Fruit fly (Drosophila melanogaster) whole organism, embryonic: ENCODE measurements around the gene CG43814.

Experiments used
- Atf-2 ChIP-seq: fragments of 200-800 bp; sonication (Bioruptor generic); optimal IDR thresholded peaks from 2 replicates; lab custom pipeline; 2016; ENCODE audit warnings: missing biosample characterization, missing genetic modification characterization
- Blimp-1 ChIP-seq: fragments of 200-800 bp; sonication (Bioruptor generic); optimal IDR thresholded peaks from 3 replicates; lab custom pipeline; 2018; ENCODE audit warnings: missing biosample characterization, missing genetic modification characterization, mild to moderate bottlenecking, moderate library complexity, missing genetic modification reagents
- BtbVII ChIP-seq: fragments of 200-800 bp; sonication (Bioruptor generic); optimal IDR thresholded peaks from 3 replicates; lab custom pipeline; 2017; ENCODE audit warnings: missing biosample characterization, mild to moderate bottlenecking, missing genetic modification characterization
- CG12104 ChIP-seq: fragments of 200-800 bp; sonication (Bioruptor generic); optimal IDR thresholded peaks from 3 replicates; lab custom pipeline; 2016; ENCODE audit warnings: missing biosample characterization, missing genetic modification characterization
- CG1233 ChIP-seq: fragments of 200-800 bp; sonication (Bioruptor generic); optimal IDR thresholded peaks from 4 replicates; lab custom pipeline; 2018; ENCODE audit warnings: missing biosample characterization, mild to moderate bottlenecking, missing genetic modification characterization
- CG12659 ChIP-seq: fragments of 200-800 bp; sonication (Bioruptor generic); optimal IDR thresholded peaks from 3 replicates; lab custom pipeline; 2017; ENCODE audit warnings: mild to moderate bottlenecking, missing biosample characterization, missing genetic modification reagents, missing genetic modification characterization
- CG12769 ChIP-seq: fragments of 200-800 bp; sonication (Bioruptor generic); optimal IDR thresholded peaks from 2 replicates; lab custom pipeline; 2019; ENCODE audit warnings: missing biosample characterization, mild to moderate bottlenecking, missing genetic modification characterization, moderate library complexity
- CG13296 ChIP-seq: fragments of 200-800 bp; sonication (Bioruptor generic); optimal IDR thresholded peaks from 3 replicates; lab custom pipeline; 2018; ENCODE audit warnings: missing biosample characterization, mild to moderate bottlenecking, missing genetic modification characterization
- CG15601 ChIP-seq: fragments of 200-800 bp; sonication (Bioruptor generic); optimal IDR thresholded peaks from 3 replicates; lab custom pipeline; 2019; ENCODE audit warnings: missing biosample characterization, mild to moderate bottlenecking, missing genetic modification characterization, moderate library complexity
- CG17359 ChIP-seq: fragments of 200-800 bp; sonication (Bioruptor generic); optimal IDR thresholded peaks from 3 replicates; lab custom pipeline; 2018; ENCODE audit warnings: missing biosample characterization, mild to moderate bottlenecking, missing genetic modification characterization, moderate library complexity
- CG18599 ChIP-seq: fragments of 200-800 bp; sonication (Bioruptor generic); optimal IDR thresholded peaks from 3 replicates; lab custom pipeline; 2017; ENCODE audit warnings: missing biosample characterization, missing genetic modification characterization, mild to moderate bottlenecking, moderate library complexity, missing genetic modification reagents
- CG2199 ChIP-seq: fragments of 200-800 bp; sonication (Bioruptor generic); IDR thresholded peaks from 3 replicates; pipeline ENCODE4 v1.3.6; 2022; ENCODE audit warnings: missing biosample characterization, missing genetic modification characterization
- CG34376 ChIP-seq: fragments of 200-800 bp; sonication (Bioruptor generic); optimal IDR thresholded peaks from 2 replicates; lab custom pipeline; 2018; ENCODE audit warnings: missing biosample characterization, mild to moderate bottlenecking, missing genetic modification characterization
- CG6813 ChIP-seq: fragments of 200-800 bp; sonication (Bioruptor generic); optimal IDR thresholded peaks from 2 replicates; lab custom pipeline; 2017; ENCODE audit warnings: missing biosample characterization, missing genetic modification characterization, mild to moderate bottlenecking, moderate library complexity, missing genetic modification reagents
- CG7372 ChIP-seq: fragments of 200-800 bp; sonication (Bioruptor generic); IDR thresholded peaks from 2 replicates; pipeline ENCODE4 v1.3.6; 2022; ENCODE audit warnings: missing biosample characterization, missing genetic modification characterization
- Deaf1 ChIP-seq: fragments of 200-800 bp; optimal IDR thresholded peaks from 3 replicates; lab custom pipeline; 2019; ENCODE audit warnings: missing biosample characterization, mild to moderate bottlenecking, missing genetic modification characterization, moderate library complexity
- GATAe ChIP-seq: fragments of 200-800 bp; sonication (Bioruptor generic); conservative IDR thresholded peaks from 2 replicates; pipeline ENCODE4 v1.3.6; 2022; ENCODE audit warnings: missing biosample characterization, missing genetic modification characterization
- Max ChIP-seq: fragments of 200-800 bp; sonication (Bioruptor generic); optimal IDR thresholded peaks from 2 replicates; lab custom pipeline; 2016; ENCODE audit warnings: missing biosample characterization, mild to moderate bottlenecking, missing genetic modification characterization
- Med ChIP-seq: fragments of 200-800 bp; sonication (Bioruptor generic); peaks from one replicate; lab custom pipeline; 2016; ENCODE audit warnings: missing biosample characterization, missing genetic modification characterization, mild to moderate bottlenecking, inconsistent platforms, moderate library complexity
- Trl ChIP-seq, 3 experiments: fragments of >200 bp in 2 of 3; fragments of 200-800 bp in 1 of 3; sonication (Bioruptor generic) in 1 of 3; optimal IDR thresholded peaks; 2 replicates in 1 of 3; 3 replicates in 2 of 3; lab custom pipeline; 2016 to 2017; ENCODE audit warnings: missing biosample characterization in 1 of 3, missing genetic modification characterization in 1 of 3
- ab ChIP-seq: fragments of 200-800 bp; sonication (Bioruptor generic); optimal IDR thresholded peaks from 2 replicates; lab custom pipeline; 2016; ENCODE audit warnings: missing biosample characterization, missing genetic modification characterization
- ato ChIP-seq: fragments of 200-800 bp; sonication (Bioruptor generic); IDR thresholded peaks from 2 replicates; pipeline ENCODE4 v1.3.6; 2022; ENCODE audit warnings: missing biosample characterization, missing genetic modification characterization; ENCODE audit not compliant: partially characterized antibody
- crc ChIP-seq: fragments of 200-800 bp; sonication (Bioruptor generic); optimal IDR thresholded peaks from 2 replicates; lab custom pipeline; 2016; ENCODE audit warnings: missing biosample characterization, missing genetic modification characterization
- cwo ChIP-seq: fragments of 200-800 bp; sonication (Bioruptor generic); optimal IDR thresholded peaks from 3 replicates; lab custom pipeline; 2017; ENCODE audit warnings: missing biosample characterization, missing genetic modification characterization, mild to moderate bottlenecking, moderate library complexity, missing genetic modification reagents
- exex ChIP-seq: fragments of 200-800 bp; sonication (Bioruptor generic); optimal IDR thresholded peaks from 4 replicates; lab custom pipeline; 2018; ENCODE audit warnings: missing biosample characterization, mild to moderate bottlenecking, missing genetic modification characterization, moderate library complexity
- ftz-f1 ChIP-seq: fragments of 200-800 bp; sonication (Bioruptor generic); optimal IDR thresholded peaks from 2 replicates; lab custom pipeline; 2016; ENCODE audit warnings: missing biosample characterization, missing genetic modification characterization
- grn ChIP-seq: fragments of 200-800 bp; sonication (Bioruptor generic); optimal IDR thresholded peaks from 3 replicates; lab custom pipeline; 2017; ENCODE audit warnings: missing biosample characterization, missing genetic modification characterization
- her ChIP-seq: fragments of 200-800 bp; sonication (Bioruptor generic); optimal IDR thresholded peaks from 2 replicates; lab custom pipeline; 2016; ENCODE audit warnings: missing biosample characterization, missing genetic modification characterization
- mirr ChIP-seq: fragments of 200-800 bp; sonication (Bioruptor generic); optimal IDR thresholded peaks from 3 replicates; lab custom pipeline; 2018; ENCODE audit warnings: missing biosample characterization, mild to moderate bottlenecking, missing genetic modification characterization
- peb ChIP-seq: fragments of 200-800 bp; sonication (Bioruptor generic); IDR thresholded peaks from 2 replicates; pipeline ENCODE4 v1.3.6; 2022; ENCODE audit warnings: missing biosample characterization, missing genetic modification characterization
- rib ChIP-seq: fragments of 200-800 bp; sonication (Bioruptor generic); IDR thresholded peaks from 2 replicates; pipeline ENCODE4 v1.3.6; 2022; ENCODE audit warnings: missing biosample characterization, missing genetic modification characterization
- ro ChIP-seq: fragments of 200-800 bp; sonication (Bioruptor generic); IDR thresholded peaks from 2 replicates; pipeline ENCODE4 v1.3.6; 2022; ENCODE audit warnings: missing biosample characterization, missing genetic modification characterization
- sd ChIP-seq: fragments of 200-800 bp; sonication (Bioruptor generic); optimal IDR thresholded peaks from 3 replicates; lab custom pipeline; 2018; ENCODE audit warnings: missing biosample characterization, mild to moderate bottlenecking, missing genetic modification characterization, moderate library complexity
- sens ChIP-seq: fragments of 200-800 bp; sonication (Bioruptor generic); peaks from one replicate; lab custom pipeline; 2016; ENCODE audit warnings: missing biosample characterization, missing genetic modification characterization
- sqz ChIP-seq: fragments of 200-800 bp; sonication (Bioruptor generic); optimal IDR thresholded peaks from 3 replicates; lab custom pipeline; 2018; ENCODE audit warnings: missing biosample characterization, mild to moderate bottlenecking, missing genetic modification characterization
- sug ChIP-seq: fragments of 200-800 bp; optimal IDR thresholded peaks from 2 replicates; lab custom pipeline; 2019; ENCODE audit warnings: missing biosample characterization, mild to moderate bottlenecking, missing genetic modification characterization, moderate library complexity
- tx ChIP-seq: fragments of 200-800 bp; sonication (Bioruptor generic); optimal IDR thresholded peaks from 2 replicates; lab custom pipeline; 2016; ENCODE audit warnings: missing biosample characterization, missing genetic modification characterization

Gene CG43814

dm6 chr2L:18789773-18790385 is 15.3 kb downstream of the CG43814 start (continued):
- peak; percentile 90 for TF ChIP-seq sd (tag; lab: Kevin White, UChicago)
- TF ChIP-seq sens = peak; percentile 55
- TF ChIP-seq Atf-2 (GFP tag; lab: Kevin White, UChicago) = no peak
- peak; percentile 5 for TF ChIP-seq CG13296 (GFP tag; lab: Kevin White, UChicago)
- peak; percentile 67 for TF ChIP-seq GATAe (GFP tag; lab: Robert Waterston, UW)
- TF ChIP-seq grn (GFP tag; lab: Kevin White, UChicago) = peak; percentile 84
- TF ChIP-seq Med (GFP tag; lab: Kevin White, UChicago) = peak; percentile 38
- peak; percentile 83 for TF ChIP-seq CG34376
- TF ChIP-seq, all 482 proteins: peak for 27

dm6 chr2L:18788953-18789352 is 16.2 kb downstream of the CG43814 start:
- TF ChIP-seq ab = no peak
- no peak for TF ChIP-seq CG1233 (GFP tag; lab: Kevin White, UChicago)
- no peak for TF ChIP-seq tx (GFP tag; lab: Kevin White, UChicago)
- TF ChIP-seq Max (GFP tag; lab: Kevin White, UChicago) = no peak
- TF ChIP-seq CG17359 (tag; lab: Kevin White, UChicago) = peak; percentile 21
- peak; percentile 22; the same call in 1 of the 2 replicates for TF ChIP-seq CG7372
- peak; percentile 76 for TF ChIP-seq sens
- TF ChIP-seq CG12659 = no peak
- TF ChIP-seq ro = no peak
- peak; percentile 43 for TF ChIP-seq Blimp-1 (GFP tag; lab: Kevin White, UChicago)
- TF ChIP-seq sd (tag; lab: Kevin White, UChicago) = peak; percentile 15
- TF ChIP-seq Med (GFP tag; lab: Kevin White, UChicago) = peak; percentile 61
- TF ChIP-seq sug (tag; lab: Kevin White, UChicago) = peak; percentile 44
- peak; percentile 38 for TF ChIP-seq cwo (GFP tag; lab: Kevin White, UChicago)
- no peak for TF ChIP-seq CG12104 (GFP tag; lab: Kevin White, UChicago)
- TF ChIP-seq crc (GFP tag; lab: Kevin White, UChicago) = no peak
- TF ChIP-seq exex (tag; lab: Kevin White, UChicago) = peak; percentile 16
- no peak for TF ChIP-seq rib (GFP tag; lab: Robert Waterston, UW)
- no peak for TF ChIP-seq peb (GFP tag; lab: Robert Waterston, UW)
- TF ChIP-seq sqz (GFP tag; lab: Kevin White, UChicago) = peak; percentile 20
- no peak for TF ChIP-seq ftz-f1 (GFP tag; lab: Kevin White, UChicago)
- TF ChIP-seq her (GFP tag; lab: Kevin White, UChicago) = no peak
- peak; percentile 22 for TF ChIP-seq CG15601
- TF ChIP-seq BtbVII (GFP tag; lab: Kevin White, UChicago) = no peak
- TF ChIP-seq CG12769 (tag; lab: Kevin White, UChicago) = no peak
- 0 out of 3 replicates have a peak, but pooled peaks have one; percentile 31 for TF ChIP-seq CG2199 (GFP tag; lab: Robert Waterston, UW)
- TF ChIP-seq Deaf1 (tag; lab: Kevin White, UChicago) = peak; percentile 22

dm6 chr2L:18787415-18787989 is 17.6 kb downstream of the CG43814 start:
- TF ChIP-seq Med (GFP tag; lab: Kevin White, UChicago) (peak; percentile 38), CG18599 (GFP tag; lab: Kevin White, UChicago) (peak; percentile 12), sug (tag; lab: Kevin White, UChicago) (peak; percentile 69), Deaf1 (tag; lab: Kevin White, UChicago) (peak; percentile 80), CG6813 (no peak), mirr (peak; percentile 72), CG34376 (peak; percentile 66), ato (no peak), Trl (optimal IDR thresholded peaks at IDR 0.05; lab: Kevin White, UChicago) (peak in 1 of 2 experiments; percentile 2), Trl (GFP tag; optimal IDR thresholded peaks at IDR 0.05; lab: Kevin White, UChicago) (no peak), CG2199 (GFP tag; lab: Robert Waterston, UW) (0 out of 3 replicates have a peak, but pooled peaks have one; percentile 57), exex (tag; lab: Kevin White, UChicago) (peak; percentile 70)
